Fruit fly (Drosophila melanogaster) whole organism, embryonic: ENCODE results near the gene CG3529.

Source experiments
- CG10462 ChIP-seq: fragments of 200-800 bp; sonication (Bioruptor generic); optimal IDR thresholded peaks from 2 replicates; lab custom pipeline; 2016; ENCODE audit warnings: missing biosample characterization, missing genetic modification characterization
- CG11456 ChIP-seq: fragments of 200-800 bp; sonication (Bioruptor generic); IDR thresholded peaks from 3 replicates; pipeline ENCODE4 v1.3.6; 2022; ENCODE audit warnings: missing biosample characterization, missing genetic modification characterization
- CG11504 ChIP-seq: fragments of 200-800 bp; sonication (Bioruptor generic); optimal IDR thresholded peaks from 3 replicates; lab custom pipeline; 2019; ENCODE audit warnings: missing biosample characterization, mild to moderate bottlenecking, missing genetic modification characterization, moderate library complexity
- CG11723 ChIP-seq: fragments of 200-800 bp; sonication (Bioruptor generic); optimal IDR thresholded peaks from 2 replicates; lab custom pipeline; 2017; ENCODE audit warnings: missing biosample characterization, mild to moderate bottlenecking, missing genetic modification characterization
- CG13624 ChIP-seq: fragments of 200-800 bp; sonication (Bioruptor generic); optimal IDR thresholded peaks from 2 replicates; lab custom pipeline; 2016; ENCODE audit warnings: missing biosample characterization, missing genetic modification characterization
- CG15696 ChIP-seq: fragments of 200-800 bp; sonication (Bioruptor generic); optimal IDR thresholded peaks from 2 replicates; lab custom pipeline; 2019; ENCODE audit warnings: missing biosample characterization, mild to moderate bottlenecking, missing genetic modification characterization, moderate library complexity
- CG1647 ChIP-seq: fragments of 200-800 bp; sonication (Bioruptor generic); optimal IDR thresholded peaks from 3 replicates; lab custom pipeline; 2016; ENCODE audit warnings: missing biosample characterization, missing genetic modification characterization
- CG1792 ChIP-seq: fragments of 200-800 bp; sonication (Bioruptor generic); optimal IDR thresholded peaks from 2 replicates; lab custom pipeline; 2016; ENCODE audit warnings: missing biosample characterization, missing genetic modification characterization
- CG18011 ChIP-seq: fragments of 200-800 bp; sonication (Bioruptor generic); optimal IDR thresholded peaks from 2 replicates; lab custom pipeline; 2017; ENCODE audit warnings: missing biosample characterization, missing genetic modification characterization, mild to moderate bottlenecking, moderate library complexity, missing genotype
- CG18764 ChIP-seq: fragments of 200-800 bp; sonication (Bioruptor generic); optimal IDR thresholded peaks from 3 replicates; lab custom pipeline; 2016; ENCODE audit warnings: missing biosample characterization, missing genetic modification characterization
- CG2678 ChIP-seq: fragments of 200-800 bp; sonication (Bioruptor generic); optimal IDR thresholded peaks from 3 replicates; lab custom pipeline; 2019; ENCODE audit warnings: missing biosample characterization, mild to moderate bottlenecking, missing genetic modification characterization, moderate library complexity
- CG32532 ChIP-seq: fragments of 200-800 bp; sonication (Bioruptor generic); IDR thresholded peaks from 2 replicates; pipeline ENCODE4 v1.3.6; 2022; ENCODE audit warnings: missing biosample characterization, missing genetic modification characterization
- CG33557 ChIP-seq: fragments of 200-800 bp; sonication (Bioruptor generic); optimal IDR thresholded peaks from 2 replicates; lab custom pipeline; 2019; ENCODE audit warnings: missing biosample characterization, mild to moderate bottlenecking, missing genetic modification characterization, moderate library complexity
- CG4328 ChIP-seq: fragments of 200-800 bp; sonication (Bioruptor generic); optimal IDR thresholded peaks from 3 replicates; lab custom pipeline; 2017; ENCODE audit warnings: missing biosample characterization, missing genetic modification reagents, missing genetic modification characterization
- CG6689 ChIP-seq: fragments of 200-800 bp; sonication (Bioruptor generic); IDR thresholded peaks from 2 replicates; pipeline ENCODE4 v1.3.6; 2022; ENCODE audit warnings: missing biosample characterization, missing genetic modification characterization
- CG7745 ChIP-seq: fragments of 200-800 bp; sonication (Bioruptor generic); optimal IDR thresholded peaks from 2 replicates; lab custom pipeline; 2018; ENCODE audit warnings: missing biosample characterization, mild to moderate bottlenecking, missing genetic modification characterization, moderate library complexity
- CG8281 ChIP-seq: fragments of 200-800 bp; sonication (Bioruptor generic); optimal IDR thresholded peaks from 2 replicates; lab custom pipeline; 2018; ENCODE audit warnings: missing biosample characterization, mild to moderate bottlenecking, missing genetic modification characterization, moderate library complexity
- CG8388 ChIP-seq: fragments of 200-800 bp; sonication (Bioruptor generic); optimal IDR thresholded peaks from 2 replicates; lab custom pipeline; 2019; ENCODE audit warnings: missing biosample characterization, mild to moderate bottlenecking, missing genetic modification characterization, moderate library complexity
- CG9215 ChIP-seq: fragments of 200-800 bp; sonication (Bioruptor generic); IDR thresholded peaks from 2 replicates; pipeline ENCODE4 v1.3.6; 2022; ENCODE audit warnings: missing biosample characterization, missing genetic modification characterization
- CG9817 ChIP-seq: fragments of 200-800 bp; sonication (Bioruptor generic); optimal IDR thresholded peaks from 2 replicates; lab custom pipeline; 2018; ENCODE audit warnings: missing biosample characterization, mild to moderate bottlenecking, missing genetic modification characterization, moderate library complexity
- CTCF ChIP-seq: fragments of 200-800 bp; sonication (Bioruptor generic); optimal IDR thresholded peaks from 2 replicates; lab custom pipeline; 2017; ENCODE audit warnings: missing biosample characterization, mild to moderate bottlenecking, missing genetic modification characterization, moderate library complexity
- D19B ChIP-seq: fragments of 200-800 bp; sonication (Bioruptor generic); optimal IDR thresholded peaks from 2 replicates; lab custom pipeline; 2017; ENCODE audit warnings: missing biosample characterization, mild to moderate bottlenecking, missing genetic modification characterization
- E2f1 ChIP-seq: fragments of 200-800 bp; sonication (Bioruptor generic); IDR thresholded peaks from 2 replicates; pipeline ENCODE4 v1.3.6; 2022; ENCODE audit warnings: missing biosample characterization, missing genetic modification characterization
- H2.0 ChIP-seq: fragments of 200-800 bp; sonication (Bioruptor generic); IDR thresholded peaks from 2 replicates; pipeline ENCODE4 v1.3.6; 2022; ENCODE audit warnings: missing biosample characterization, missing genetic modification characterization
- HLH3B ChIP-seq: fragments of 200-800 bp; sonication (Bioruptor generic); IDR thresholded peaks from 2 replicates; pipeline ENCODE4 v1.3.6; 2022; ENCODE audit warnings: missing biosample characterization, missing genetic modification characterization
- HLH4C ChIP-seq: fragments of 200-800 bp; sonication (Bioruptor generic); IDR thresholded peaks from 3 replicates; pipeline ENCODE4 v1.3.6; 2022; ENCODE audit warnings: missing biosample characterization, missing genetic modification characterization; ENCODE audit not compliant: partially characterized antibody
- HmgD ChIP-seq: fragments of 200-800 bp; sonication (Bioruptor generic); optimal IDR thresholded peaks from 3 replicates; lab custom pipeline; 2016; ENCODE audit warnings: missing biosample characterization, missing genetic modification characterization
- HmgZ ChIP-seq: fragments of 200-800 bp; sonication (Bioruptor generic); optimal IDR thresholded peaks from 2 replicates; lab custom pipeline; 2018; ENCODE audit warnings: missing biosample characterization, mild to moderate bottlenecking, missing genetic modification characterization
- Hmx ChIP-seq: fragments of 200-800 bp; sonication (Bioruptor generic); optimal IDR thresholded peaks from 2 replicates; lab custom pipeline; 2016; ENCODE audit warnings: missing biosample characterization, missing genetic modification characterization
- Med ChIP-seq: fragments of 200-800 bp; sonication (Bioruptor generic); peaks from one replicate; lab custom pipeline; 2016; ENCODE audit warnings: missing biosample characterization, missing genetic modification characterization, mild to moderate bottlenecking, inconsistent platforms, moderate library complexity
- Rfx ChIP-seq: fragments of 200-800 bp; sonication (Bioruptor generic); IDR thresholded peaks from 2 replicates; pipeline ENCODE4 v1.3.6; 2022; ENCODE audit warnings: missing biosample characterization, missing genetic modification characterization
- Sin3A ChIP-seq: fragments of >200 bp; optimal IDR thresholded peaks from 2 replicates; lab custom pipeline; 2018
- ac ChIP-seq: fragments of 200-800 bp; sonication (Bioruptor generic); optimal IDR thresholded peaks from 3 replicates; lab custom pipeline; 2017; ENCODE audit warnings: missing biosample characterization, mild to moderate bottlenecking, missing genetic modification characterization
- aop ChIP-seq: fragments of 200-800 bp; sonication (Bioruptor generic); IDR thresholded peaks from 2 replicates; pipeline ENCODE4 v1.3.6; 2022; ENCODE audit warnings: missing biosample characterization, missing genetic modification characterization
- bowl ChIP-seq: fragments of 200-800 bp; sonication (Bioruptor generic); IDR thresholded peaks from 2 replicates; pipeline ENCODE4 v1.3.6; 2022; ENCODE audit warnings: missing biosample characterization, missing genetic modification characterization
- chinmo ChIP-seq: fragments of 200-800 bp; sonication (Bioruptor generic); IDR thresholded peaks from 4 replicates; pipeline ENCODE4 v1.3.6; 2022; ENCODE audit warnings: missing biosample characterization, missing genetic modification characterization; ENCODE audit not compliant: partially characterized antibody
- ems ChIP-seq: fragments of 200-800 bp; sonication (Bioruptor generic); optimal IDR thresholded peaks from 3 replicates; lab custom pipeline; 2016; ENCODE audit warnings: missing biosample characterization, missing genetic modification characterization
- gt ChIP-seq: fragments of 200-800 bp; sonication (Bioruptor generic); IDR thresholded peaks from 2 replicates; pipeline ENCODE4 v1.3.6; 2022; ENCODE audit warnings: missing biosample characterization, missing genetic modification characterization
- lov ChIP-seq, 2 experiments: fragments of 200-800 bp in 1 of 2; fragments of >200 bp in 1 of 2; sonication (Bioruptor generic) in 1 of 2; IDR thresholded peaks in 1 of 2; optimal IDR thresholded peaks in 1 of 2; 2 replicates in 1 of 2; 3 replicates in 1 of 2; pipeline versions ENCODE4 v1.3.6 to Lab custom; 2017 to 2022; ENCODE audit warnings: missing biosample characterization in 1 of 2, missing genetic modification characterization in 1 of 2
- ranshi ChIP-seq: fragments of 200-800 bp; sonication (Bioruptor generic); IDR thresholded peaks from 2 replicates; pipeline ENCODE4 v1.3.6; 2022; ENCODE audit warnings: missing biosample characterization, missing genetic modification characterization
- sens-2 ChIP-seq: fragments of 200-800 bp; sonication (Bioruptor generic); IDR thresholded peaks from 2 replicates; pipeline ENCODE4 v1.3.6; 2022; ENCODE audit warnings: missing biosample characterization, missing genetic modification characterization
- sima ChIP-seq: fragments of 200-800 bp; sonication (Bioruptor generic); optimal IDR thresholded peaks from 2 replicates; lab custom pipeline; 2016; ENCODE audit warnings: missing biosample characterization, missing genetic modification characterization
- slbo ChIP-seq: fragments of 200-800 bp; sonication (Bioruptor generic); IDR thresholded peaks from 2 replicates; pipeline ENCODE4 v1.3.6; 2022; ENCODE audit warnings: missing biosample characterization, missing genetic modification characterization
- tgo ChIP-seq: fragments of 200-800 bp; sonication (Bioruptor generic); IDR thresholded peaks from 3 replicates; pipeline ENCODE4 v1.3.6; 2022; ENCODE audit warnings: missing biosample characterization, missing genetic modification characterization
- tup ChIP-seq: fragments of 200-800 bp; sonication (Bioruptor generic); optimal IDR thresholded peaks from 2 replicates; lab custom pipeline; 2016; ENCODE audit warnings: missing biosample characterization, mild to moderate bottlenecking, missing genetic modification characterization, moderate library complexity
- usp ChIP-seq: fragments of >200 bp; optimal IDR thresholded peaks from 2 replicates; lab custom pipeline; 2017; ENCODE audit warnings: missing biosample characterization, missing genetic modification characterization
- vnd ChIP-seq: fragments of 200-800 bp; sonication (Bioruptor generic); IDR thresholded peaks from 3 replicates; pipeline ENCODE4 v1.3.6; 2022; ENCODE audit warnings: missing biosample characterization, missing genetic modification characterization; ENCODE audit not compliant: partially characterized antibody
- wor ChIP-seq: fragments of 200-800 bp; sonication (Bioruptor generic); IDR thresholded peaks from 2 replicates; pipeline ENCODE4 v1.3.6; 2022; ENCODE audit warnings: missing biosample characterization, missing genetic modification characterization
- zfh1 ChIP-seq: fragments of 200-800 bp; sonication (Bioruptor generic); IDR thresholded peaks from 3 replicates; pipeline ENCODE4 v1.3.6; 2022; ENCODE audit warnings: missing biosample characterization, missing genetic modification characterization

CG3529 gene

dm6 chr3L:9441907-9442479 lies 4.7 kb upstream of the CG3529 start, which contains the start of the genes Bet3 and Nf-YA (continued):
- TF ChIP-seq CG1647 = peak; percentile 26
- TF ChIP-seq vnd (GFP tag; lab: Robert Waterston, UW) = peak; percentile 76
- no peak for TF ChIP-seq aop (GFP tag; lab: Robert Waterston, UW)

- no peak for TF ChIP-seq CG33557 (GFP tag; lab: Kevin White, UChicago)
- TF ChIP-seq CG8281 (tag; lab: Kevin White, UChicago) = no peak
- TF ChIP-seq Rfx (GFP tag; lab: Robert Waterston, UW) = 0 out of 2 replicates have a peak, but pooled peaks have one; percentile 4
- no peak for TF ChIP-seq tup
- TF ChIP-seq bowl (GFP tag; lab: Robert Waterston, UW) = no peak
- no peak for TF ChIP-seq CG8388 (GFP tag; lab: Kevin White, UChicago)
- TF ChIP-seq CTCF (GFP tag; lab: Kevin White, UChicago) = peak; percentile 1
- TF ChIP-seq CG18764 (GFP tag; lab: Kevin White, UChicago) = no peak
- no peak for TF ChIP-seq E2f1
- no peak for TF ChIP-seq HLH4C (GFP tag; lab: Robert Waterston, UW)
- no peak for TF ChIP-seq chinmo (GFP tag; lab: Robert Waterston, UW)
- no peak for TF ChIP-seq gt (GFP tag; lab: Robert Waterston, UW)
- TF ChIP-seq Hmx = no peak
- TF ChIP-seq ranshi = no peak
- no peak for TF ChIP-seq CG1792 (GFP tag; lab: Kevin White, UChicago)
- no peak for TF ChIP-seq usp
- peak; percentile 60 for TF ChIP-seq slbo (GFP tag; lab: Robert Waterston, UW)
- TF ChIP-seq HLH3B = no peak
- TF ChIP-seq CG11504 (tag; lab: Kevin White, UChicago) = peak; percentile 6
- no peak for TF ChIP-seq CG6689 (GFP tag; lab: Robert Waterston, UW)
- peak; percentile 43 for TF ChIP-seq Med (GFP tag; lab: Kevin White, UChicago)
- no peak for TF ChIP-seq HmgZ (tag; lab: Kevin White, UChicago)
- no peak for TF ChIP-seq ac (GFP tag; lab: Kevin White, UChicago)
- no peak for TF ChIP-seq CG32532
- peak; percentile 13 for TF ChIP-seq CG18011
- peak; percentile 19; the same call in 1 of the 2 replicates for TF ChIP-seq H2.0 (GFP tag; lab: Robert Waterston, UW)
- TF ChIP-seq D19B (GFP tag; lab: Kevin White, UChicago) = no peak
- TF ChIP-seq zfh1 (GFP tag; lab: Robert Waterston, UW) = no peak
- TF ChIP-seq CG13624 (GFP tag; lab: Kevin White, UChicago) = no peak
- TF ChIP-seq CG7745 (tag; lab: Kevin White, UChicago) = no peak
- TF ChIP-seq ems (GFP tag; lab: Kevin White, UChicago) = peak; percentile 6
- no peak for TF ChIP-seq CG11456
- no peak for TF ChIP-seq CG2678
- no peak for TF ChIP-seq sens-2 (GFP tag; lab: Robert Waterston, UW)
- TF ChIP-seq CG9817 (tag; lab: Kevin White, UChicago) = no peak
- no peak for TF ChIP-seq tgo (GFP tag; lab: Robert Waterston, UW)
- no peak for TF ChIP-seq CG15696
- TF ChIP-seq HmgD (GFP tag; lab: Kevin White, UChicago) = no peak
- TF ChIP-seq wor = no peak
- no peak for TF ChIP-seq Sin3A
- no peak for TF ChIP-seq aop (GFP tag; lab: Robert Waterston, UW)
- no peak for TF ChIP-seq CG4328 (GFP tag; lab: Kevin White, UChicago)
- no peak for TF ChIP-seq CG10462 (GFP tag; lab: Kevin White, UChicago)
- TF ChIP-seq CG9215 = no peak
- no peak for TF ChIP-seq sima
- no peak for TF ChIP-seq lov (optimal IDR thresholded peaks at IDR 0.05; lab: Kevin White, UChicago)
- TF ChIP-seq lov (GFP tag; IDR thresholded peaks at IDR 0.05; lab: Robert Waterston, UW) = no peak
- TF ChIP-seq CG11723 (GFP tag; lab: Kevin White, UChicago) = no peak
Measured at dm6 chr3L:9442625-9443282, 3.9 kb upstream of the CG3529 start, which contains the start of gene Srg3. Gene Srg3, plus strand, starts transcription at chr3L:9443232.
